Fruit fly (Drosophila melanogaster) whole organism, embryonic: ENCODE results near the gene CG8034.

Experiments used
- CG10431 ChIP-seq: fragments of 200-800 bp; sonication (Bioruptor generic); optimal IDR thresholded peaks from 3 replicates; lab custom pipeline; 2018; ENCODE audit warnings: missing biosample characterization, mild to moderate bottlenecking, missing genetic modification characterization
- CG10959 ChIP-seq: fragments of 200-800 bp; sonication (Bioruptor generic); IDR thresholded peaks from 2 replicates; pipeline ENCODE4 v1.3.6; 2022; ENCODE audit warnings: missing biosample characterization, missing genetic modification characterization
- CG11695 ChIP-seq: fragments of 200-800 bp; sonication (Bioruptor generic); IDR thresholded peaks from 3 replicates; pipeline ENCODE4 v1.3.6; 2022; ENCODE audit warnings: missing biosample characterization, missing genetic modification characterization
- CG12391 ChIP-seq: fragments of 200-800 bp; sonication (Bioruptor generic); optimal IDR thresholded peaks from 3 replicates; lab custom pipeline; 2018; ENCODE audit warnings: missing biosample characterization, mild to moderate bottlenecking, missing genetic modification characterization, moderate library complexity
- CG14667 ChIP-seq: fragments of 200-800 bp; sonication (Bioruptor generic); IDR thresholded peaks from 2 replicates; pipeline ENCODE4 v1.3.6; 2022; ENCODE audit warnings: missing biosample characterization, missing genetic modification characterization
- CG15514 ChIP-seq: fragments of 200-800 bp; sonication (Bioruptor generic); optimal IDR thresholded peaks from 3 replicates; lab custom pipeline; 2017; ENCODE audit warnings: missing biosample characterization, missing genetic modification characterization, mild to moderate bottlenecking, moderate library complexity, missing genetic modification reagents
- CG18476 ChIP-seq: fragments of 200-800 bp; sonication (Bioruptor generic); optimal IDR thresholded peaks from 2 replicates; lab custom pipeline; 2016; ENCODE audit warnings: missing biosample characterization, mild to moderate bottlenecking, missing genetic modification characterization
- CG18619 ChIP-seq: fragments of 200-800 bp; sonication (Bioruptor generic); optimal IDR thresholded peaks from 3 replicates; lab custom pipeline; 2017; ENCODE audit warnings: missing biosample characterization, mild to moderate bottlenecking, missing genetic modification characterization
- CG2712 ChIP-seq: fragments of 200-800 bp; optimal IDR thresholded peaks from 3 replicates; lab custom pipeline; 2019; ENCODE audit warnings: missing biosample characterization, mild to moderate bottlenecking, missing genetic modification characterization, moderate library complexity
- CG32532 ChIP-seq: fragments of 200-800 bp; sonication (Bioruptor generic); IDR thresholded peaks from 2 replicates; pipeline ENCODE4 v1.3.6; 2022; ENCODE audit warnings: missing biosample characterization, missing genetic modification characterization
- CG33557 ChIP-seq: fragments of 200-800 bp; sonication (Bioruptor generic); optimal IDR thresholded peaks from 2 replicates; lab custom pipeline; 2019; ENCODE audit warnings: missing biosample characterization, mild to moderate bottlenecking, missing genetic modification characterization, moderate library complexity
- CG4617 ChIP-seq: fragments of 200-800 bp; sonication (Bioruptor generic); optimal IDR thresholded peaks from 3 replicates; lab custom pipeline; 2016; ENCODE audit warnings: missing biosample characterization, missing genetic modification characterization, borderline replicate concordance
- CG5180 ChIP-seq: fragments of 200-800 bp; sonication (Bioruptor generic); optimal IDR thresholded peaks from 3 replicates; lab custom pipeline; 2017; ENCODE audit warnings: missing biosample characterization, missing genetic modification characterization, mild to moderate bottlenecking, moderate library complexity, missing genetic modification reagents
- CG6791 ChIP-seq: fragments of 200-800 bp; sonication (Bioruptor generic); IDR thresholded peaks from 3 replicates; pipeline ENCODE4 v1.3.6; 2022; ENCODE audit warnings: missing biosample characterization, missing genetic modification characterization; ENCODE audit not compliant: partially characterized antibody
- CG6854 ChIP-seq: fragments of 200-800 bp; sonication (Bioruptor generic); optimal IDR thresholded peaks from 3 replicates; lab custom pipeline; 2017; ENCODE audit warnings: missing biosample characterization, mild to moderate bottlenecking, missing genetic modification characterization
- CG7987 ChIP-seq: fragments of 200-800 bp; sonication (Bioruptor generic); optimal IDR thresholded peaks from 2 replicates; lab custom pipeline; 2018; ENCODE audit warnings: missing biosample characterization, mild to moderate bottlenecking, missing genetic modification characterization, moderate library complexity
- CG8290 ChIP-seq, 3 experiments: fragments of 200-800 bp; sonication (Bioruptor generic); optimal IDR thresholded peaks; 2 replicates each; lab custom pipeline; 2016 to 2019; ENCODE audit warnings: missing biosample characterization in 3 of 3, missing genetic modification characterization in 3 of 3, mild to moderate bottlenecking in 2 of 3, moderate library complexity in 1 of 3
- CG8924 ChIP-seq: fragments of 200-800 bp; optimal IDR thresholded peaks from 3 replicates; lab custom pipeline; 2019; ENCODE audit warnings: missing biosample characterization, mild to moderate bottlenecking, missing genetic modification characterization, moderate library complexity
- CTCF ChIP-seq: fragments of 200-800 bp; sonication (Bioruptor generic); optimal IDR thresholded peaks from 2 replicates; lab custom pipeline; 2017; ENCODE audit warnings: missing biosample characterization, mild to moderate bottlenecking, missing genetic modification characterization, moderate library complexity
- Camta ChIP-seq: fragments of 200-800 bp; sonication (Bioruptor generic); optimal IDR thresholded peaks from 2 replicates; lab custom pipeline; 2016; ENCODE audit warnings: missing biosample characterization, missing genetic modification characterization
- ERR ChIP-seq: fragments of 200-800 bp; sonication (Bioruptor generic); optimal IDR thresholded peaks from 2 replicates; lab custom pipeline; 2016; ENCODE audit warnings: missing biosample characterization, missing genetic modification characterization
- H2.0 ChIP-seq: fragments of 200-800 bp; sonication (Bioruptor generic); IDR thresholded peaks from 2 replicates; pipeline ENCODE4 v1.3.6; 2022; ENCODE audit warnings: missing biosample characterization, missing genetic modification characterization
- HLHmδ ChIP-seq: fragments of 200-800 bp; sonication (Bioruptor generic); optimal IDR thresholded peaks from 2 replicates; lab custom pipeline; 2018; ENCODE audit warnings: missing biosample characterization, mild to moderate bottlenecking, missing genetic modification characterization, moderate library complexity
- Hr78 ChIP-seq, 2 experiments: fragments of 200-800 bp in 1 of 2; fragments of >200 bp in 1 of 2; sonication (Bioruptor generic) in 1 of 2; optimal IDR thresholded peaks; 2 replicates each; lab custom pipeline; 2017 to 2019; ENCODE audit warnings: missing biosample characterization in 2 of 2, missing genetic modification characterization in 2 of 2, mild to moderate bottlenecking in 1 of 2, moderate library complexity in 1 of 2
- MTF-1 ChIP-seq: fragments of 200-800 bp; sonication (Bioruptor generic); optimal IDR thresholded peaks from 2 replicates; lab custom pipeline; 2018; ENCODE audit warnings: missing biosample characterization, mild to moderate bottlenecking, missing genetic modification characterization, borderline replicate concordance
- Rfx ChIP-seq: fragments of 200-800 bp; sonication (Bioruptor generic); IDR thresholded peaks from 2 replicates; pipeline ENCODE4 v1.3.6; 2022; ENCODE audit warnings: missing biosample characterization, missing genetic modification characterization
- ap ChIP-seq: fragments of 200-800 bp; sonication (Bioruptor generic); IDR thresholded peaks from 2 replicates; pipeline ENCODE4 v1.3.6; 2022; ENCODE audit warnings: missing biosample characterization, missing genetic modification characterization
- bowl ChIP-seq: fragments of 200-800 bp; sonication (Bioruptor generic); IDR thresholded peaks from 2 replicates; pipeline ENCODE4 v1.3.6; 2022; ENCODE audit warnings: missing biosample characterization, missing genetic modification characterization
- crc ChIP-seq: fragments of 200-800 bp; sonication (Bioruptor generic); optimal IDR thresholded peaks from 2 replicates; lab custom pipeline; 2016; ENCODE audit warnings: missing biosample characterization, missing genetic modification characterization
- crol ChIP-seq: fragments of 200-800 bp; sonication (Bioruptor generic); IDR thresholded peaks from 2 replicates; pipeline ENCODE4 v1.3.6; 2022; ENCODE audit warnings: missing biosample characterization, missing genetic modification characterization
- dan ChIP-seq: fragments of 200-800 bp; sonication (Bioruptor generic); IDR thresholded peaks from 2 replicates; pipeline ENCODE4 v1.3.6; 2022; ENCODE audit warnings: missing biosample characterization, missing genetic modification characterization
- dmrt99B ChIP-seq: fragments of 200-800 bp; sonication (Bioruptor generic); optimal IDR thresholded peaks from 2 replicates; lab custom pipeline; 2018; ENCODE audit warnings: missing biosample characterization, mild to moderate bottlenecking, missing genetic modification characterization, moderate library complexity
- exex ChIP-seq: fragments of 200-800 bp; sonication (Bioruptor generic); optimal IDR thresholded peaks from 4 replicates; lab custom pipeline; 2018; ENCODE audit warnings: missing biosample characterization, mild to moderate bottlenecking, missing genetic modification characterization, moderate library complexity
- fd64A ChIP-seq: fragments of 200-800 bp; sonication (Bioruptor generic); optimal IDR thresholded peaks from 3 replicates; lab custom pipeline; 2018; ENCODE audit warnings: missing biosample characterization, mild to moderate bottlenecking, missing genetic modification characterization
- ftz-f1 ChIP-seq: fragments of 200-800 bp; sonication (Bioruptor generic); optimal IDR thresholded peaks from 2 replicates; lab custom pipeline; 2016; ENCODE audit warnings: missing biosample characterization, missing genetic modification characterization
- grau ChIP-seq: fragments of 200-800 bp; optimal IDR thresholded peaks from 3 replicates; lab custom pipeline; 2019; ENCODE audit warnings: missing biosample characterization, mild to moderate bottlenecking, missing genetic modification characterization, moderate library complexity
- h ChIP-seq: fragments of >200 bp; optimal IDR thresholded peaks from 2 replicates; lab custom pipeline; 2017
- jumu ChIP-seq: fragments of 200-800 bp; sonication (Bioruptor generic); optimal IDR thresholded peaks from 3 replicates; lab custom pipeline; 2016; ENCODE audit warnings: missing biosample characterization, missing genetic modification characterization
- lab ChIP-seq: fragments of 200-800 bp; sonication (Bioruptor generic); optimal IDR thresholded peaks from 3 replicates; lab custom pipeline; 2017; ENCODE audit warnings: missing biosample characterization, missing genetic modification characterization, mild to moderate bottlenecking, moderate library complexity, missing genetic modification reagents
- lbe ChIP-seq: fragments of 200-800 bp; sonication (Bioruptor generic); optimal IDR thresholded peaks from 2 replicates; lab custom pipeline; 2016; ENCODE audit warnings: missing biosample characterization, mild to moderate bottlenecking, missing genetic modification characterization
- lola ChIP-seq, 3 experiments: fragments of >200 bp in 2 of 3; fragments of 200-800 bp in 1 of 3; sonication (Bioruptor generic) in 1 of 3; optimal IDR thresholded peaks; 2 replicates each; lab custom pipeline; 2017 to 2019; ENCODE audit warnings: missing biosample characterization in 3 of 3, missing genetic modification characterization in 3 of 3, mild to moderate bottlenecking in 1 of 3, moderate library complexity in 1 of 3
- nau ChIP-seq: fragments of 200-800 bp; sonication (Bioruptor generic); optimal IDR thresholded peaks from 3 replicates; lab custom pipeline; 2017; ENCODE audit warnings: missing biosample characterization, mild to moderate bottlenecking, missing genetic modification characterization, missing genetic modification reagents
- row ChIP-seq: fragments of 200-800 bp; sonication (Bioruptor generic); IDR thresholded peaks from 3 replicates; pipeline ENCODE4 v1.3.6; 2022; ENCODE audit warnings: missing biosample characterization, missing genetic modification characterization
- sd ChIP-seq: fragments of 200-800 bp; sonication (Bioruptor generic); optimal IDR thresholded peaks from 3 replicates; lab custom pipeline; 2018; ENCODE audit warnings: missing biosample characterization, mild to moderate bottlenecking, missing genetic modification characterization, moderate library complexity
- slp2 ChIP-seq: fragments of 200-800 bp; sonication (Bioruptor generic); optimal IDR thresholded peaks from 2 replicates; lab custom pipeline; 2016; ENCODE audit warnings: missing biosample characterization, missing genetic modification characterization
- stwl ChIP-seq: fragments of 200-800 bp; sonication (Bioruptor generic); optimal IDR thresholded peaks from 3 replicates; lab custom pipeline; 2018; ENCODE audit warnings: missing biosample characterization, mild to moderate bottlenecking, missing genetic modification characterization, moderate library complexity
- vvl ChIP-seq: fragments of 200-800 bp; sonication (Bioruptor generic); IDR thresholded peaks from 2 replicates; pipeline ENCODE4 v1.3.6; 2022; ENCODE audit warnings: missing biosample characterization, missing genetic modification characterization
- zfh1 ChIP-seq: fragments of 200-800 bp; sonication (Bioruptor generic); IDR thresholded peaks from 3 replicates; pipeline ENCODE4 v1.3.6; 2022; ENCODE audit warnings: missing biosample characterization, missing genetic modification characterization

CG8034 gene

DNA sequence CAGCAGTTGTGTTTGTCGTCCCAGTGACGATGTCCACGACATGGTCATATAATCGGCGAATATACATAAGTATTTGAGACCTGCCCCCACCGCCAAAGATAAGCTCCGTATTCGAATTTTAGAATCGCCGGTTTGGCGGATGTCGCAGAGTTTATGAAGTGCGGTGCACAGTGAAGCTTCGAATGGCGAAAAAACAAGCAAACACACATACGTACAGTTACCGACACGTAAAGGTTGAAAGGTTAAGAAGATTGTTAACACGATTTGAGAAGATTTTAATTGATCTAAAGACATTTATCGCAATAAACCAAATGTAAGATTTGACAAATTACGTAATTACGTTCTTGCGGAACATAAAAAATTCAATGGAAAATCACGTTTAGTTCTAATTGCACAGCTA lies 11.7 kb upstream of the CG8034 start (continued):
- no peak for TF ChIP-seq ERR (GFP tag; lab: Kevin White, UChicago)
- TF ChIP-seq h (lab: Kevin White, UChicago) = no peak
- peak; percentile 30 for TF ChIP-seq lab
- no peak for TF ChIP-seq HLHmδ (GFP tag; lab: Kevin White, UChicago)
- no peak for TF ChIP-seq CG8290 (GFP tag; optimal IDR thresholded peaks at IDR 0.05; lab: Kevin White, UChicago)
- peak in 1 of 2 experiments; percentile 8 for TF ChIP-seq CG8290 (tag; optimal IDR thresholded peaks at IDR 0.05; lab: Kevin White, UChicago)
- no peak for TF ChIP-seq ap

- TF ChIP-seq crol (GFP tag; lab: Robert Waterston, UW) (no peak), sd (no peak), nau (GFP tag; lab: Kevin White, UChicago) (peak; percentile 33), CG2712 (peak; percentile 5), CG6791 (GFP tag; lab: Robert Waterston, UW) (0 out of 3 replicates have a peak, but pooled peaks have one; percentile 23), CG10959 (no peak), exex (tag; lab: Kevin White, UChicago) (peak; percentile 97), MTF-1 (GFP tag; lab: Kevin White, UChicago) (peak; percentile 42), zfh1 (GFP tag; lab: Robert Waterston, UW) (peak; percentile 53; the same call in 2 of the 3 replicates), Camta (peak; percentile 17), CG32532 (GFP tag; lab: Robert Waterston, UW) (peak; percentile 47), lola (GFP tag; optimal IDR thresholded peaks at IDR 0.05; lab: Kevin White, UChicago) (no peak), CG14667 (GFP tag; lab: Robert Waterston, UW) (no peak), CG18476 (GFP tag; lab: Kevin White, UChicago) (peak; percentile 5), CG10431 (GFP tag; lab: Kevin White, UChicago) (no peak), CG11695 (GFP tag; lab: Robert Waterston, UW) (no peak), Hr78 (GFP tag; optimal IDR thresholded peaks at IDR 0.05; lab: Kevin White, UChicago) (peak in 1 of 2 experiments; percentile 21), slp2 (GFP tag; lab: Kevin White, UChicago) (peak; percentile 5), Rfx (0 out of 2 replicates have a peak, but pooled peaks have one; percentile 46), row (peak; percentile 66), CG5180 (GFP tag; lab: Kevin White, UChicago) (no peak), ftz-f1 (GFP tag; lab: Kevin White, UChicago) (peak; percentile 0), stwl (tag; lab: Kevin White, UChicago) (peak; percentile 26), dan (GFP tag; lab: Robert Waterston, UW) (no peak), jumu (peak; percentile 6), lbe (no peak), CG33557 (peak; percentile 7), fd64A (peak; percentile 13), CG6854 (GFP tag; lab: Kevin White, UChicago) (peak; percentile 18), vvl (GFP tag; lab: Robert Waterston, UW) (no peak), CG15514 (GFP tag; lab: Kevin White, UChicago) (peak; percentile 90), dmrt99B (tag; lab: Kevin White, UChicago) (peak; percentile 0), crc (GFP tag; lab: Kevin White, UChicago) (no peak), CG7987 (GFP tag; lab: Kevin White, UChicago) (peak; percentile 54), CG4617 (no peak), bowl (GFP tag; lab: Robert Waterston, UW) (no peak), grau (tag; lab: Kevin White, UChicago) (peak; percentile 90), CG18619 (GFP tag; lab: Kevin White, UChicago) (peak; percentile 20), H2.0 (GFP tag; lab: Robert Waterston, UW) (no peak), CG8924 (no peak), CG12391 (tag; lab: Kevin White, UChicago) (no peak), CTCF (peak; percentile 24)
These were observed 10.0 kb upstream of the CG8034 start, which contains the start of gene CG8051 for dm6 chrX:19307810-19308456. TSS of gene CG8051 (minus strand) at chrX:19307925.
